Worm (Caenorhabditis elegans) whole organism, mixed stage, embryonic: ENCODE data around the gene B0024.13.

Experiments used
- hlh-1 ChIP-seq: fragments of 150-350 bp; optimal IDR thresholded peaks from 2 replicates; lab custom pipeline; 2014; ENCODE audit warnings: missing biosample characterization, missing genetic modification reagents, missing genetic modification characterization
- nhr-28 ChIP-seq: fragments of 150-350 bp; optimal IDR thresholded peaks from 2 replicates; lab custom pipeline; 2014; ENCODE audit warnings: missing biosample characterization, missing genetic modification characterization

Gene B0024.13

ce11 chrV:10371177-10371576 lies 50.7 kb downstream of the B0024.13 start:
- no peak for TF ChIP-seq nhr-28
- no peak for TF ChIP-seq hlh-1 (tag; lab: Kevin White, UChicago)
